Worm (Caenorhabditis elegans) whole organism, late embryonic: Measurements from ENCODE around the gene alg-4.

ENCODE experiments used
- ahr-1 ChIP-seq: sonication (generic microtip); optimal IDR thresholded peaks from 2 replicates; lab custom pipeline; 2016; ENCODE audit warnings: missing genetic modification characterization, missing compliant biosample characterization
- ceh-14 ChIP-seq: sonication (generic microtip); optimal IDR thresholded peaks from 2 replicates; lab custom pipeline; 2016; ENCODE audit warnings: missing genotype, missing genetic modification characterization, missing compliant biosample characterization
- ceh-19 ChIP-seq: fragments of 200-800 bp; sonication (Bioruptor generic); optimal IDR thresholded peaks from 2 replicates; lab custom pipeline; 2018; ENCODE audit warnings: mild to moderate bottlenecking, missing genetic modification characterization, missing compliant biosample characterization
- ceh-31 ChIP-seq: sonication (generic microtip); optimal IDR thresholded peaks from 2 replicates; lab custom pipeline; 2016; ENCODE audit warnings: missing genetic modification characterization, missing compliant biosample characterization
- ceh-34 ChIP-seq: sonication (generic microtip); optimal IDR thresholded peaks from 2 replicates; lab custom pipeline; 2016; ENCODE audit warnings: mild to moderate bottlenecking, missing genetic modification characterization, missing compliant biosample characterization
- ceh-6 ChIP-seq: fragments of 200-800 bp; sonication (Bioruptor generic); optimal IDR thresholded peaks from 2 replicates; lab custom pipeline; 2018; ENCODE audit warnings: mild to moderate bottlenecking, missing genetic modification characterization, missing compliant biosample characterization
- ceh-9 ChIP-seq: sonication (generic microtip); optimal IDR thresholded peaks from 2 replicates; lab custom pipeline; 2016; ENCODE audit warnings: mild to moderate bottlenecking, missing genetic modification characterization, inconsistent platforms, missing compliant biosample characterization
- dmd-4 ChIP-seq: sonication (generic microtip); optimal IDR thresholded peaks from 2 replicates; lab custom pipeline; 2016; ENCODE audit warnings: borderline replicate concordance, missing genetic modification characterization, missing compliant biosample characterization
- ets-4 ChIP-seq: sonication (generic microtip); optimal IDR thresholded peaks from 2 replicates; lab custom pipeline; 2016; ENCODE audit warnings: missing genetic modification characterization, missing compliant biosample characterization
- fax-1 ChIP-seq: sonication (generic microtip); optimal IDR thresholded peaks from 2 replicates; lab custom pipeline; 2016; ENCODE audit warnings: missing genotype, missing genetic modification characterization, missing compliant biosample characterization
- fkh-10 ChIP-seq: fragments of 150-350 bp; optimal IDR thresholded peaks from 2 replicates; lab custom pipeline; 2014; ENCODE audit warnings: missing biosample characterization, missing genetic modification reagents, missing genetic modification characterization
- gmeb-2 ChIP-seq: sonication (generic microtip); optimal IDR thresholded peaks from 2 replicates; lab custom pipeline; 2016; ENCODE audit warnings: missing genetic modification characterization, inconsistent platforms, missing compliant biosample characterization
- lim-6 ChIP-seq: sonication (generic microtip); optimal IDR thresholded peaks from 2 replicates; lab custom pipeline; 2016; ENCODE audit warnings: missing genetic modification characterization, missing compliant biosample characterization
- lin-11 ChIP-seq: fragments of 200-800 bp; sonication (Bioruptor generic); optimal IDR thresholded peaks from 2 replicates; lab custom pipeline; 2018; ENCODE audit warnings: mild to moderate bottlenecking, missing genetic modification characterization, missing compliant biosample characterization
- madf-2 ChIP-seq: sonication (generic microtip); optimal IDR thresholded peaks from 2 replicates; lab custom pipeline; 2017; ENCODE audit warnings: missing genetic modification characterization, missing compliant biosample characterization
- nfya-1 ChIP-seq: sonication (generic microtip); optimal IDR thresholded peaks from 2 replicates; lab custom pipeline; 2017; ENCODE audit warnings: missing genetic modification characterization, mild to moderate bottlenecking, missing compliant biosample characterization, antibody characterized with exemption, moderate library complexity
- nhr-11 ChIP-seq: fragments of 150-350 bp; optimal IDR thresholded peaks from 2 replicates; lab custom pipeline; 2014; ENCODE audit warnings: missing biosample characterization, missing genetic modification characterization
- npax-4 ChIP-seq: sonication (generic microtip); optimal IDR thresholded peaks from 2 replicates; lab custom pipeline; 2016; ENCODE audit warnings: missing genetic modification characterization, missing compliant biosample characterization
- pat-9 ChIP-seq: fragments of 200-800 bp; sonication (Bioruptor generic); optimal IDR thresholded peaks from 2 replicates; lab custom pipeline; 2018; ENCODE audit warnings: mild to moderate bottlenecking, missing genetic modification characterization, moderate library complexity, missing compliant biosample characterization
- pros-1 ChIP-seq: fragments of 150-350 bp; optimal IDR thresholded peaks from 2 replicates; lab custom pipeline; 2014; ENCODE audit warnings: missing biosample characterization, missing genetic modification reagents, missing genetic modification characterization
- rnt-1 ChIP-seq: sonication (generic microtip); optimal IDR thresholded peaks from 2 replicates; lab custom pipeline; 2016; ENCODE audit warnings: missing genetic modification characterization, missing compliant biosample characterization
- sox-2 ChIP-seq: fragments of 200-800 bp; sonication (Bioruptor generic); IDR thresholded peaks from 2 replicates; pipeline ENCODE4 v1.3.6; 2022; ENCODE audit warnings: missing genetic modification reagents, missing genetic modification characterization, missing compliant biosample characterization
- syd-9 ChIP-seq: sonication (generic microtip); optimal IDR thresholded peaks from 2 replicates; lab custom pipeline; 2016; ENCODE audit warnings: mild to moderate bottlenecking, missing genetic modification characterization, moderate library complexity, missing compliant biosample characterization
- tbx-2 ChIP-seq: sonication (generic microtip); optimal IDR thresholded peaks from 2 replicates; lab custom pipeline; 2016; ENCODE audit warnings: missing genetic modification characterization, missing compliant biosample characterization
- tbx-7 ChIP-seq: sonication (generic microtip); optimal IDR thresholded peaks from 2 replicates; lab custom pipeline; 2016; ENCODE audit warnings: missing genotype, missing genetic modification characterization, missing compliant biosample characterization
- ttx-3 ChIP-seq: sonication (generic microtip); optimal IDR thresholded peaks from 2 replicates; lab custom pipeline; 2016; ENCODE audit warnings: missing genetic modification reagents, missing genetic modification characterization, missing compliant biosample characterization
- unc-42 ChIP-seq: sonication (generic microtip); optimal IDR thresholded peaks from 2 replicates; lab custom pipeline; 2016; ENCODE audit warnings: missing genotype, missing genetic modification characterization, missing compliant biosample characterization
- unc-55 ChIP-seq: sonication (generic microtip); optimal IDR thresholded peaks from 2 replicates; lab custom pipeline; 2017; ENCODE audit warnings: missing biosample characterization, missing genetic modification reagents, missing genetic modification characterization
- ztf-16 ChIP-seq: sonication (generic microtip); optimal IDR thresholded peaks from 2 replicates; lab custom pipeline; 2017; ENCODE audit warnings: missing genetic modification characterization, missing compliant biosample characterization

alg-4 gene

ce11 chrIII:9886323-9886722 is 4.9 kb downstream of the alg-4 start:
- TF ChIP-seq unc-42: peak; percentile 82
- TF ChIP-seq lin-11 (tag; lab: Kevin White, UChicago): no peak

- TF ChIP-seq fax-1 (tag; lab: Kevin White, UChicago): no peak
- no peak for TF ChIP-seq unc-55
- TF ChIP-seq sox-2 (GFP tag; lab: Robert Waterston, UW): no peak
- TF ChIP-seq rnt-1 (tag; lab: Kevin White, UChicago): no peak
- no peak for TF ChIP-seq pros-1 (tag; lab: Kevin White, UChicago)
- no peak for TF ChIP-seq madf-2 (tag; lab: Kevin White, UChicago)
- no peak for TF ChIP-seq tbx-7 (tag; lab: Kevin White, UChicago)
- no peak for TF ChIP-seq syd-9 (tag; lab: Kevin White, UChicago)
- no peak for TF ChIP-seq ceh-31 (tag; lab: Kevin White, UChicago)
- no peak for TF ChIP-seq ets-4 (tag; lab: Kevin White, UChicago)
- no peak for TF ChIP-seq lim-6 (tag; lab: Kevin White, UChicago)
Measured at ce11 chrIII:9885609-9886008, 5.6 kb downstream of the alg-4 start.

- no peak for TF ChIP-seq pat-9 (tag; lab: Kevin White, UChicago)
- TF ChIP-seq ceh-34: peak; percentile 57
- TF ChIP-seq, all 69 proteins: peak for 1
Measured at ce11 chrIII:9878828-9879227, 12.4 kb downstream of the alg-4 start, which contains the start of gene ZK757.2. Gene ZK757.2 (minus strand): TSS chrIII:9878928.

ce11 chrIII:9876951-9877350 is 14.3 kb downstream of the alg-4 start, which contains the start of gene ZK757.10:
Gene ZK757.10 (plus strand): TSS chrIII:9877251.
- TF ChIP-seq tbx-2 (tag; lab: Kevin White, UChicago): no peak
- no peak for TF ChIP-seq fkh-10
- TF ChIP-seq unc-42: no peak
- no peak for TF ChIP-seq ceh-31 (tag; lab: Kevin White, UChicago)
- no peak for TF ChIP-seq tbx-7 (tag; lab: Kevin White, UChicago)
- TF ChIP-seq npax-4 (tag; lab: Kevin White, UChicago): no peak
- TF ChIP-seq ceh-6: no peak
- TF ChIP-seq syd-9 (tag; lab: Kevin White, UChicago): no peak
- no peak for TF ChIP-seq ceh-14 (tag; lab: Kevin White, UChicago)
- TF ChIP-seq ttx-3: no peak
- no peak for TF ChIP-seq nfya-1 (tag; lab: Kevin White, UChicago)
- no peak for TF ChIP-seq dmd-4 (tag; lab: Kevin White, UChicago)
- TF ChIP-seq nhr-11 (tag; lab: Kevin White, UChicago): no peak
- no peak for TF ChIP-seq ahr-1 (tag; lab: Kevin White, UChicago)
- TF ChIP-seq ceh-9: no peak
- TF ChIP-seq lin-11 (tag; lab: Kevin White, UChicago): no peak
- TF ChIP-seq pat-9 (tag; lab: Kevin White, UChicago): no peak

- TF ChIP-seq ceh-19 (GFP tag; lab: Kevin White, UChicago) (no peak), gmeb-2 (tag; lab: Kevin White, UChicago) (no peak), nfya-1 (tag; lab: Kevin White, UChicago) (peak; percentile 57)
Measured at ce11 chrIII:9874515-9874914, 16.7 kb downstream of the alg-4 start.

ce11 chrIII:9871032-9871431 is 20.2 kb downstream of the alg-4 start, which contains the start of gene ZK757.1:
Gene ZK757.1 (minus strand): TSS chrIII:9871132.
- TF ChIP-seq dmd-4 (tag; lab: Kevin White, UChicago) (no peak), ztf-16 (tag; lab: Kevin White, UChicago) (no peak)
